Worm (Caenorhabditis elegans) whole organism, mixed stage, embryonic: Measurements from ENCODE around the gene Y61B8A.6.

Source experiments
- lin-13 ChIP-seq: fragments of 150-350 bp; optimal IDR thresholded peaks from 2 replicates; lab custom pipeline; 2014; ENCODE audit warnings: missing biosample characterization, missing genetic modification characterization
- nhr-28 ChIP-seq: fragments of 150-350 bp; optimal IDR thresholded peaks from 2 replicates; lab custom pipeline; 2014; ENCODE audit warnings: missing biosample characterization, missing genetic modification characterization

DNA sequence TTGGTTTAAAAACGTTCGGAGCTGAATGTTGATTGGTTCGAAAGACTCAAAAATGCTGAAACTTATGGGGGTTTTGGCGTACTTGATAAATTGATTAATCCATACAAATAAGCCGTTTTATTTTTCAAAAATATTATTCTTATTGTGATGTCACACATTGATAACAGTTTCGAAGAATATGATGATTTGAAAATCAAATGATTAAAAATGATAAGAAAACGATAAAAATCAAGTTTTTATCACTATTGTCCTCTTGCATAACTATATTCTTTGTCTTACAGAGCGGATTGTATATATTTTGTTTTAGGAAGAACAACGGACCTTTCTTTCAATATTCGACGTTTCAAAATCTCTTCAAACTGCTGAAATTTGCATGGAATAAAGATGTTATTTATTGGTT is 8.7 kb upstream of the Y61B8A.6 start:
- TF ChIP-seq nhr-28 (tag; lab: Kevin White, UChicago): no peak
- TF ChIP-seq lin-13 (tag; lab: Kevin White, UChicago): no peak
